Worm (Caenorhabditis elegans): ENCODE measurements around the gene nhr-166.

ce11 chrII:3832383-3832782 is 47.7 kb upstream of the nhr-166 start, which contains the start of gene F54D10.9:
- TF ChIP-seq cog-1 (tag; optimal IDR thresholded peaks at IDR 0.05) (no peak), ztf-23 (GFP tag; IDR thresholded peaks at IDR 0.05) (no peak), tab-1 (GFP tag; IDR thresholded peaks at IDR 0.05) (no peak), klf-2 (GFP tag; conservative IDR thresholded peaks at IDR 0.05) (no peak), med-1 (GFP tag; optimal IDR thresholded peaks at IDR 0.05; ENCODE audit: insufficient read depth) (no peak), flt-1 (GFP tag; IDR thresholded peaks at IDR 0.05) (no peak), T22C8.4 (GFP tag; IDR thresholded peaks at IDR 0.05) (no peak)
